Worm (Caenorhabditis elegans): ENCODE measurements around the gene C16A11.10.

Gene C16A11.10

ce11 chrII:4228112-4228770, 2.9 kb upstream of the C16A11.10 start:
- TF ChIP-seq W03F9.2 (tag; optimal IDR thresholded peaks at IDR 0.05) = no peak
- no peak for TF ChIP-seq dao-5 (tag; optimal IDR thresholded peaks at IDR 0.05)
- TF ChIP-seq him-1 (tag; optimal IDR thresholded peaks at IDR 0.05) = no peak

- TF ChIP-seq him-1 (tag; optimal IDR thresholded peaks at IDR 0.05) (no peak), W03F9.2 (tag; optimal IDR thresholded peaks at IDR 0.05) (no peak), dao-5 (tag; optimal IDR thresholded peaks at IDR 0.05) (no peak)
These were observed 2.0 kb upstream of the C16A11.10 start, which contains the start of gene C16A11.3 for ce11 chrII:4229106-4229708. C16A11.3 (plus strand) TSS chrII:4229545.

- TF ChIP-seq him-1 (tag; optimal IDR thresholded peaks at IDR 0.05) = no peak
- no peak for TF ChIP-seq W03F9.2 (tag; optimal IDR thresholded peaks at IDR 0.05)
- no peak for TF ChIP-seq dao-5 (tag; optimal IDR thresholded peaks at IDR 0.05)
These were observed 4.8 kb downstream of the C16A11.10 start, which contains the start of gene fbxc-43 for ce11 chrII:4235959-4236358. fbxc-43 (minus strand) TSS chrII:4235996.

- no peak for TF ChIP-seq him-1 (tag; optimal IDR thresholded peaks at IDR 0.05)
- peak; percentile 36 for TF ChIP-seq W03F9.2 (tag; optimal IDR thresholded peaks at IDR 0.05)
These were observed 6.6 kb downstream of the C16A11.10 start, which contains the start of the genes fbxc-44 and C16A11.2 for ce11 chrII:4237701-4238214. fbxc-44 (minus strand) TSS chrII:4237751. C16A11.2 (plus strand) TSS chrII:4238203.

- TF ChIP-seq W03F9.2 (tag; optimal IDR thresholded peaks at IDR 0.05) (no peak), dao-5 (tag; optimal IDR thresholded peaks at IDR 0.05) (no peak)
These were observed 7.8 kb downstream of the C16A11.10 start for ce11 chrII:4238963-4239362.

- TF ChIP-seq him-1 (tag; optimal IDR thresholded peaks at IDR 0.05) (no peak), dao-5 (tag; optimal IDR thresholded peaks at IDR 0.05) (no peak), W03F9.2 (tag; optimal IDR thresholded peaks at IDR 0.05) (no peak)
These were observed 13.8 kb downstream of the C16A11.10 start for ce11 chrII:4244959-4245358.

- TF ChIP-seq dao-5 (tag; optimal IDR thresholded peaks at IDR 0.05) (no peak), him-1 (tag; optimal IDR thresholded peaks at IDR 0.05) (no peak), W03F9.2 (tag; optimal IDR thresholded peaks at IDR 0.05) (no peak)
These were observed 15.7 kb downstream of the C16A11.10 start, which contains the start of gene gpa-11 for ce11 chrII:4246897-4247296. gpa-11 (plus strand) TSS chrII:4247197.

- TF ChIP-seq W03F9.2 (tag; optimal IDR thresholded peaks at IDR 0.05) (no peak), him-1 (tag; optimal IDR thresholded peaks at IDR 0.05) (no peak), dao-5 (tag; optimal IDR thresholded peaks at IDR 0.05) (no peak)
These were observed 25.4 kb downstream of the C16A11.10 start, which contains the start of gene C16A11.7 for ce11 chrII:4256541-4257001. C16A11.7 (minus strand) TSS chrII:4256951.

- no peak for TF ChIP-seq dao-5 (tag; optimal IDR thresholded peaks at IDR 0.05)
- TF ChIP-seq W03F9.2 (tag; optimal IDR thresholded peaks at IDR 0.05) = no peak
- TF ChIP-seq him-1 (tag; optimal IDR thresholded peaks at IDR 0.05) = no peak
These were observed 27.5 kb downstream of the C16A11.10 start, which contains the start of gene clec-135 for ce11 chrII:4258683-4259082. clec-135 (minus strand) TSS chrII:4258783.

- TF ChIP-seq him-1 (tag; optimal IDR thresholded peaks at IDR 0.05) (no peak), W03F9.2 (tag; optimal IDR thresholded peaks at IDR 0.05) (no peak), dao-5 (tag; optimal IDR thresholded peaks at IDR 0.05) (no peak)
These were observed 36.5 kb downstream of the C16A11.10 start for ce11 chrII:4267711-4268110.

- no peak for TF ChIP-seq W03F9.2 (tag; optimal IDR thresholded peaks at IDR 0.05)
- TF ChIP-seq dao-5 (tag; optimal IDR thresholded peaks at IDR 0.05) = no peak
- TF ChIP-seq him-1 (tag; optimal IDR thresholded peaks at IDR 0.05) = no peak
These were observed 44.6 kb downstream of the C16A11.10 start, which contains the start of gene npr-42 for ce11 chrII:4275637-4276252. npr-42 (plus strand) TSS chrII:4276202.

- TF ChIP-seq W03F9.2 (tag; optimal IDR thresholded peaks at IDR 0.05) (no peak), dao-5 (tag; optimal IDR thresholded peaks at IDR 0.05) (no peak), him-1 (tag; optimal IDR thresholded peaks at IDR 0.05) (no peak)
These were observed 45.7 kb downstream of the C16A11.10 start for ce11 chrII:4276924-4277323.

ce11 chrII:4277639-4278038, 46.5 kb downstream of the C16A11.10 start:
- no peak for TF ChIP-seq him-1 (tag; optimal IDR thresholded peaks at IDR 0.05)
- TF ChIP-seq W03F9.2 (tag; optimal IDR thresholded peaks at IDR 0.05) = no peak
- TF ChIP-seq dao-5 (tag; optimal IDR thresholded peaks at IDR 0.05) = no peak

ce11 chrII:4281743-4282142, 50.6 kb downstream of the C16A11.10 start, which contains the start of gene C01F1.5:
C01F1.5 (minus strand) TSS chrII:4281845.
- TF ChIP-seq dao-5 (tag; optimal IDR thresholded peaks at IDR 0.05) (no peak), W03F9.2 (tag; optimal IDR thresholded peaks at IDR 0.05) (no peak), him-1 (tag; optimal IDR thresholded peaks at IDR 0.05) (no peak)

All from whole organism, L4/young adult.